Fruit fly (Drosophila melanogaster) whole organism, embryonic: ENCODE results near the gene CG33932.

ENCODE experiments used
- Ada2b ChIP-seq: fragments of 200-800 bp; sonication (Bioruptor generic); IDR thresholded peaks from 2 replicates; pipeline ENCODE4 v1.3.6; 2022; ENCODE audit warnings: missing biosample characterization, missing genetic modification characterization
- Aef1 ChIP-seq: fragments of 200-800 bp; sonication (Bioruptor generic); IDR thresholded peaks from 3 replicates; pipeline ENCODE4 v1.3.6; 2022; ENCODE audit warnings: missing biosample characterization, missing genetic modification characterization
- Atf-2 ChIP-seq: fragments of 200-800 bp; sonication (Bioruptor generic); optimal IDR thresholded peaks from 2 replicates; lab custom pipeline; 2016; ENCODE audit warnings: missing biosample characterization, missing genetic modification characterization
- Awh ChIP-seq: fragments of 200-800 bp; sonication (Bioruptor generic); IDR thresholded peaks from 2 replicates; pipeline ENCODE4, ENCODE4 v1.3.6; 2022; ENCODE audit warnings: missing biosample characterization, missing genetic modification characterization
- C15 ChIP-seq: fragments of 200-800 bp; sonication (Bioruptor generic); IDR thresholded peaks from 3 replicates; pipeline ENCODE4 v1.3.6; 2022; ENCODE audit warnings: missing biosample characterization, missing genetic modification characterization
- CG10366 ChIP-seq: fragments of 200-800 bp; sonication (Bioruptor generic); IDR thresholded peaks from 2 replicates; pipeline ENCODE4 v1.3.6; 2022; ENCODE audit warnings: missing biosample characterization, missing genetic modification characterization
- CG12219 ChIP-seq: fragments of 200-800 bp; sonication (Bioruptor generic); optimal IDR thresholded peaks from 3 replicates; lab custom pipeline; 2018; ENCODE audit warnings: missing biosample characterization, mild to moderate bottlenecking, missing genetic modification characterization
- CG12236 ChIP-seq: fragments of 200-800 bp; sonication (Bioruptor generic); optimal IDR thresholded peaks from 2 replicates; lab custom pipeline; 2016; ENCODE audit warnings: missing biosample characterization, missing genetic modification characterization
- CG12391 ChIP-seq: fragments of 200-800 bp; sonication (Bioruptor generic); optimal IDR thresholded peaks from 3 replicates; lab custom pipeline; 2018; ENCODE audit warnings: missing biosample characterization, mild to moderate bottlenecking, missing genetic modification characterization, moderate library complexity
- CG12659 ChIP-seq: fragments of 200-800 bp; sonication (Bioruptor generic); optimal IDR thresholded peaks from 3 replicates; lab custom pipeline; 2017; ENCODE audit warnings: mild to moderate bottlenecking, missing biosample characterization, missing genetic modification reagents, missing genetic modification characterization
- CG14050 ChIP-seq: fragments of 200-800 bp; sonication (Bioruptor generic); IDR thresholded peaks from 3 replicates; pipeline ENCODE4 v1.3.6; 2022; ENCODE audit warnings: missing biosample characterization, missing genetic modification characterization
- CG15514 ChIP-seq: fragments of 200-800 bp; sonication (Bioruptor generic); optimal IDR thresholded peaks from 3 replicates; lab custom pipeline; 2017; ENCODE audit warnings: missing biosample characterization, missing genetic modification characterization, mild to moderate bottlenecking, moderate library complexity, missing genetic modification reagents
- CG16815 ChIP-seq: fragments of 200-800 bp; sonication (Bioruptor generic); optimal IDR thresholded peaks from 3 replicates; lab custom pipeline; 2017; ENCODE audit warnings: missing biosample characterization, mild to moderate bottlenecking, missing genetic modification characterization
- CG33213 ChIP-seq: fragments of 200-800 bp; sonication (Bioruptor generic); optimal IDR thresholded peaks from 3 replicates; lab custom pipeline; 2016; ENCODE audit warnings: missing biosample characterization, missing genetic modification characterization
- CG33557 ChIP-seq: fragments of 200-800 bp; sonication (Bioruptor generic); optimal IDR thresholded peaks from 2 replicates; lab custom pipeline; 2019; ENCODE audit warnings: missing biosample characterization, mild to moderate bottlenecking, missing genetic modification characterization, moderate library complexity
- CG4282 ChIP-seq: fragments of 200-800 bp; sonication (Bioruptor generic); optimal IDR thresholded peaks from 2 replicates; lab custom pipeline; 2016; ENCODE audit warnings: missing biosample characterization, missing genetic modification characterization
- CG6654 ChIP-seq: fragments of 200-800 bp; sonication (Bioruptor generic); optimal IDR thresholded peaks from 2 replicates; lab custom pipeline; 2017; ENCODE audit warnings: missing biosample characterization, mild to moderate bottlenecking, missing genetic modification characterization
- CG7963 ChIP-seq: fragments of 200-800 bp; sonication (Bioruptor generic); IDR thresholded peaks from 3 replicates; pipeline ENCODE4 v1.3.6; 2022; ENCODE audit warnings: missing biosample characterization, missing genetic modification characterization; ENCODE audit not compliant: partially characterized antibody
- CG9727 ChIP-seq: fragments of 200-800 bp; sonication (Bioruptor generic); optimal IDR thresholded peaks from 3 replicates; lab custom pipeline; 2017; ENCODE audit warnings: missing biosample characterization, mild to moderate bottlenecking, missing genetic modification characterization
- CG9932 ChIP-seq: fragments of 200-800 bp; sonication (Bioruptor generic); IDR thresholded peaks from 2 replicates; pipeline ENCODE4 v1.3.6; 2022; ENCODE audit warnings: missing biosample characterization, missing genetic modification characterization
- CoRest ChIP-seq: fragments of 200-800 bp; sonication (Bioruptor generic); optimal IDR thresholded peaks from 3 replicates; lab custom pipeline; 2018; ENCODE audit warnings: missing biosample characterization, mild to moderate bottlenecking, missing genetic modification characterization, moderate library complexity
- Dbx ChIP-seq: fragments of 200-800 bp; sonication (Bioruptor generic); IDR thresholded peaks from 3 replicates; pipeline ENCODE4 v1.3.6; 2022; ENCODE audit warnings: missing biosample characterization, missing genetic modification characterization
- H15 ChIP-seq: fragments of 200-800 bp; sonication (Bioruptor generic); IDR thresholded peaks from 3 replicates; pipeline ENCODE4 v1.3.6; 2022; ENCODE audit warnings: missing biosample characterization, missing genetic modification characterization
- Hr39 ChIP-seq: fragments of >200 bp; optimal IDR thresholded peaks from 2 replicates; lab custom pipeline; 2017
- Lhr ChIP-seq: fragments of 200-800 bp; sonication (Bioruptor generic); optimal IDR thresholded peaks from 3 replicates; lab custom pipeline; 2017; ENCODE audit warnings: mild to moderate bottlenecking, missing biosample characterization, missing genetic modification reagents, missing genetic modification characterization
- Med ChIP-seq: fragments of 200-800 bp; sonication (Bioruptor generic); peaks from one replicate; lab custom pipeline; 2016; ENCODE audit warnings: missing biosample characterization, missing genetic modification characterization, mild to moderate bottlenecking, inconsistent platforms, moderate library complexity
- NFAT ChIP-seq: fragments of 200-800 bp; sonication (Bioruptor generic); IDR thresholded peaks from 2 replicates; pipeline ENCODE4 v1.3.6; 2022; ENCODE audit warnings: missing biosample characterization, missing genetic modification characterization
- Oli ChIP-seq: fragments of 200-800 bp; sonication (Bioruptor generic); optimal IDR thresholded peaks from 2 replicates; lab custom pipeline; 2018; ENCODE audit warnings: missing biosample characterization, mild to moderate bottlenecking, missing genetic modification characterization, moderate library complexity
- Rx ChIP-seq: fragments of 200-800 bp; sonication (Bioruptor generic); IDR thresholded peaks from 2 replicates; pipeline ENCODE4 v1.3.6; 2022; ENCODE audit warnings: missing biosample characterization, missing genetic modification characterization
- Stat92E ChIP-seq, 3 experiments: fragments of >200 bp in 2 of 3; fragments of 200-800 bp in 1 of 3; sonication (Bioruptor generic) in 1 of 3; optimal IDR thresholded peaks; 2 replicates each; lab custom pipeline; 2017 to 2019; ENCODE audit warnings: missing biosample characterization in 3 of 3, missing genetic modification characterization in 3 of 3, mild to moderate bottlenecking in 1 of 3, moderate library complexity in 1 of 3
- Tbp ChIP-seq: fragments of >200 bp; optimal IDR thresholded peaks from 2 replicates; lab custom pipeline; 2018; ENCODE audit warnings: missing biosample characterization, missing genetic modification characterization
- Vsx1 ChIP-seq: fragments of 200-800 bp; sonication (Bioruptor generic); optimal IDR thresholded peaks from 2 replicates; lab custom pipeline; 2017; ENCODE audit warnings: missing biosample characterization, mild to moderate bottlenecking, missing genetic modification characterization, missing genetic modification reagents
- amos ChIP-seq: fragments of 200-800 bp; sonication (Bioruptor generic); IDR thresholded peaks from 2 replicates; pipeline ENCODE4 v1.3.6; 2022; ENCODE audit warnings: missing biosample characterization, missing genetic modification characterization; ENCODE audit not compliant: partially characterized antibody
- bab2 ChIP-seq: fragments of 200-800 bp; sonication (Bioruptor generic); optimal IDR thresholded peaks from 2 replicates; lab custom pipeline; 2016; ENCODE audit warnings: missing biosample characterization, missing genetic modification characterization
- bowl ChIP-seq: fragments of 200-800 bp; sonication (Bioruptor generic); IDR thresholded peaks from 2 replicates; pipeline ENCODE4 v1.3.6; 2022; ENCODE audit warnings: missing biosample characterization, missing genetic modification characterization
- br ChIP-seq: fragments of >200 bp; optimal IDR thresholded peaks from 2 replicates; lab custom pipeline; 2017
- cwo ChIP-seq: fragments of 200-800 bp; sonication (Bioruptor generic); optimal IDR thresholded peaks from 3 replicates; lab custom pipeline; 2017; ENCODE audit warnings: missing biosample characterization, missing genetic modification characterization, mild to moderate bottlenecking, moderate library complexity, missing genetic modification reagents
- dmrt11E ChIP-seq: fragments of 200-800 bp; sonication (Bioruptor generic); optimal IDR thresholded peaks from 3 replicates; lab custom pipeline; 2018; ENCODE audit warnings: missing biosample characterization, mild to moderate bottlenecking, missing genetic modification characterization, moderate library complexity
- ewg ChIP-seq: fragments of 200-800 bp; sonication (Bioruptor generic); optimal IDR thresholded peaks from 3 replicates; lab custom pipeline; 2017; ENCODE audit warnings: mild to moderate bottlenecking, missing biosample characterization, missing genetic modification reagents, missing genetic modification characterization
- gce ChIP-seq: fragments of 200-800 bp; sonication (Bioruptor generic); IDR thresholded peaks from 3 replicates; pipeline ENCODE4 v1.3.6; 2022; ENCODE audit warnings: missing biosample characterization, missing genetic modification characterization
- hb ChIP-seq: fragments of 200-800 bp; sonication (Bioruptor generic); IDR thresholded peaks from 3 replicates; pipeline ENCODE4 v1.3.6; 2022; ENCODE audit warnings: missing biosample characterization, missing genetic modification characterization; ENCODE audit not compliant: partially characterized antibody
- jigr1 ChIP-seq: fragments of 200-800 bp; sonication (Bioruptor generic); IDR thresholded peaks from 3 replicates; pipeline ENCODE4 v1.3.6; 2022; ENCODE audit warnings: missing biosample characterization, missing genetic modification characterization
- lmd ChIP-seq: fragments of 200-800 bp; sonication (Bioruptor generic); IDR thresholded peaks from 2 replicates; pipeline ENCODE4 v1.3.6; 2022; ENCODE audit warnings: missing biosample characterization, missing genetic modification characterization
- mirr ChIP-seq: fragments of 200-800 bp; sonication (Bioruptor generic); optimal IDR thresholded peaks from 3 replicates; lab custom pipeline; 2018; ENCODE audit warnings: missing biosample characterization, mild to moderate bottlenecking, missing genetic modification characterization
- org-1 ChIP-seq: fragments of 200-800 bp; sonication (Bioruptor generic); optimal IDR thresholded peaks from 2 replicates; lab custom pipeline; 2017; ENCODE audit warnings: missing biosample characterization, missing genetic modification characterization
- prd ChIP-seq, 3 experiments: fragments of >200 bp in 2 of 3; fragments of 200-800 bp in 1 of 3; sonication (Bioruptor generic) in 1 of 3; optimal IDR thresholded peaks in 2 of 3; IDR thresholded peaks in 1 of 3; 2 replicates in 2 of 3; 3 replicates in 1 of 3; pipeline versions ENCODE4 v1.3.6 to Lab custom; 2017 to 2022; ENCODE audit warnings: missing biosample characterization in 1 of 3, missing genetic modification characterization in 1 of 3
- seq ChIP-seq: fragments of 200-800 bp; sonication (Bioruptor generic); IDR thresholded peaks from 2 replicates; pipeline ENCODE4 v1.3.6; 2022; ENCODE audit warnings: missing biosample characterization, missing genetic modification characterization
- stc ChIP-seq: fragments of 200-800 bp; sonication (Bioruptor generic); IDR thresholded peaks from 2 replicates; pipeline ENCODE4 v1.3.6; 2022; ENCODE audit warnings: missing biosample characterization, missing genetic modification characterization
- tll ChIP-seq, 2 experiments: fragments of 200-800 bp in 1 of 2; fragments of >200 bp in 1 of 2; sonication (Bioruptor generic) in 1 of 2; optimal IDR thresholded peaks; 2 replicates each; lab custom pipeline; 2017 to 2019; ENCODE audit warnings: missing biosample characterization in 2 of 2, missing genetic modification characterization in 2 of 2, mild to moderate bottlenecking in 1 of 2, moderate library complexity in 1 of 2
- twi ChIP-seq: fragments of 200-800 bp; optimal IDR thresholded peaks from 2 replicates; lab custom pipeline; 2019; ENCODE audit warnings: missing biosample characterization, mild to moderate bottlenecking, missing genetic modification characterization, moderate library complexity
- wdn ChIP-seq: fragments of 200-800 bp; sonication (Bioruptor generic); IDR thresholded peaks from 2 replicates; pipeline ENCODE4 v1.3.6; 2022; ENCODE audit warnings: missing biosample characterization, missing genetic modification characterization
- zf30C ChIP-seq: fragments of 200-800 bp; sonication (Bioruptor generic); optimal IDR thresholded peaks from 3 replicates; lab custom pipeline; 2018; ENCODE audit warnings: missing biosample characterization, mild to moderate bottlenecking, missing genetic modification characterization

The CG33932 gene

DNA sequence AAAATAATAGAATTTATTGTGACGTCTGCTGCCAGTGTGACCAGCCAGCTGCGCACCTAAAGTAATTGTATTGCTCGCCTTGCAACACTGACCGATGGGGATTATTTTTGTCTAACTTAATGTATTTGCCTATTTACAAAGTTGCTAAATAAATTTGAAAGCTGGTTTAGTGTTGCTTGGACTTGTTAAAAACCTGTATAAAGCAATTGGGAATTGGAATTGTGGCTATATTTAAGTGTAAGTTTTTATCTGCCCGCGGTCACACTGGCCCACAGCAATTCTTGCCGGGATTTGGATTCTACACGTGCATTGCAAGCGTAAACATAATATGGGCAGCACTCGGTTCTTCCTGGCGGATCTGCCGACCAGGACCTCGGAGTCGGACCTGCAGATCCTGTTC lies 40.1 kb upstream of the CG33932 start, which contains the start of the genes CG14230 and CG14232 (continued):
- no peak for TF ChIP-seq CG9727 (GFP tag; lab: Kevin White, UChicago)
- no peak for TF ChIP-seq mirr
- peak; percentile 26 for TF ChIP-seq ewg (GFP tag; lab: Kevin White, UChicago)
- TF ChIP-seq CG12659 (GFP tag; lab: Kevin White, UChicago), result peak; percentile 51
- no peak for TF ChIP-seq Ada2b (GFP tag; lab: Robert Waterston, UW)
- TF ChIP-seq CG12236 (GFP tag; lab: Kevin White, UChicago), result no peak
- TF ChIP-seq CG33213, result peak; percentile 16
- TF ChIP-seq br, result no peak
- TF ChIP-seq Tbp (GFP tag; lab: Kevin White, UChicago), result peak; percentile 17
- no peak for TF ChIP-seq Aef1 (GFP tag; lab: Robert Waterston, UW)
- TF ChIP-seq bowl (GFP tag; lab: Robert Waterston, UW), result no peak
- TF ChIP-seq CG33557, result no peak
- no peak for TF ChIP-seq zf30C (GFP tag; lab: Kevin White, UChicago)
- TF ChIP-seq hb (GFP tag; lab: Robert Waterston, UW), result no peak
- TF ChIP-seq CG16815 (GFP tag; lab: Kevin White, UChicago), result no peak
- no peak for TF ChIP-seq dmrt11E
- no peak for TF ChIP-seq stc
- TF ChIP-seq Hr39 (lab: Kevin White, UChicago), result no peak
- TF ChIP-seq Stat92E (GFP tag; optimal IDR thresholded peaks at IDR 0.05; lab: Kevin White, UChicago), result no peak
- no peak for TF ChIP-seq gce (GFP tag; lab: Robert Waterston, UW)
- TF ChIP-seq Lhr (GFP tag; lab: Kevin White, UChicago), result peak; percentile 2
- no peak for TF ChIP-seq Rx
- TF ChIP-seq lmd, result no peak
- peak; percentile 41 for TF ChIP-seq CG15514 (GFP tag; lab: Kevin White, UChicago)
- TF ChIP-seq twi (tag; lab: Kevin White, UChicago), result no peak
- no peak for TF ChIP-seq Atf-2 (GFP tag; lab: Kevin White, UChicago)
- TF ChIP-seq Oli (tag; lab: Kevin White, UChicago), result no peak
- TF ChIP-seq Med (GFP tag; lab: Kevin White, UChicago), result peak; percentile 86
- TF ChIP-seq H15 (GFP tag; lab: Robert Waterston, UW), result no peak
- no peak for TF ChIP-seq cwo
- no peak for TF ChIP-seq CG6654 (GFP tag; lab: Kevin White, UChicago)
- TF ChIP-seq CG12219 (GFP tag; lab: Kevin White, UChicago), result no peak
- no peak for TF ChIP-seq CG14050 (GFP tag; lab: Robert Waterston, UW)
- no peak for TF ChIP-seq CoRest (tag; lab: Kevin White, UChicago)
- TF ChIP-seq CG9932 (GFP tag; lab: Robert Waterston, UW), result no peak
- no peak for TF ChIP-seq Vsx1 (GFP tag; lab: Kevin White, UChicago)
- TF ChIP-seq CG12391, result peak; percentile 33
- no peak for TF ChIP-seq CG7963 (GFP tag; lab: Robert Waterston, UW)
- TF ChIP-seq CG10366, result no peak
- no peak for TF ChIP-seq CG4282
- TF ChIP-seq amos (GFP tag; lab: Robert Waterston, UW), result no peak
- TF ChIP-seq tll (GFP tag; optimal IDR thresholded peaks at IDR 0.05; lab: Kevin White, UChicago), result no peak
- TF ChIP-seq org-1, result no peak
- no peak for TF ChIP-seq Dbx (GFP tag; lab: Robert Waterston, UW)
- TF ChIP-seq bab2, result no peak
- no peak for TF ChIP-seq C15 (GFP tag; lab: Robert Waterston, UW)
- no peak for TF ChIP-seq Awh (GFP tag; lab: Robert Waterston, UW)
- TF ChIP-seq wdn, result no peak
- no peak for TF ChIP-seq jigr1
- no peak for TF ChIP-seq seq (GFP tag; lab: Robert Waterston, UW)
- TF ChIP-seq NFAT (GFP tag; lab: Robert Waterston, UW), result no peak
- no peak for TF ChIP-seq prd (optimal IDR thresholded peaks at IDR 0.05; lab: Kevin White, UChicago)
- no peak for TF ChIP-seq prd (GFP tag; IDR thresholded peaks at IDR 0.05; lab: Robert Waterston, UW)
